Fruit fly (Drosophila melanogaster) whole organism: Measurements from ENCODE around the gene CG6938.

Source experiments
- pan ChIP-seq: fragments of >200 bp; optimal IDR thresholded peaks from 2 replicates; lab custom pipeline; 2017
- psq ChIP-seq: fragments of >200 bp; optimal IDR thresholded peaks from 2 replicates; lab custom pipeline; 2017

DNA sequence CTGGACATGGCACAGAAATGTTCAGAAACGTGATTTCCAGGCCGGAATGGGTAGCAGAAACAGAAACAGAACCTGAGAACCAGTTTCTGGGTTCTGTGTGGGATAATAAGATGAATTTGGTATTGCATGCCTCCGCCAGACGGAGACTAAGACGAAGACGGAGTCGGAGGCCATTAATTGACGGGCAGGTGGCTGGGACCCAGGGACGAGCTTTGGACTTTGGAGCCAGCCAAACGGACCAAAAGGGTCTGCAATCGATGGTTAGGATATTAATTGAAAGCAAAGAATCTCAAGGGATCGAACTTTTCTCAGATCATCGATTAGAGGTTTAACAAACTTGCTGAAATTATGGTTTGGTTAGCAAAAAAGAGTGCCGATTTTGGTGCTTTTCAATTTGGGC, 29.6 kb downstream of the CG6938 start:
- TF ChIP-seq pan (lab: Kevin White, UChicago) (no peak), psq (lab: Kevin White, UChicago) (no peak)
